Fruit fly (Drosophila melanogaster): ENCODE data around the gene Ugt36A1.

Gene Ugt36A1

dm6 chr2L:3628819-3629218 is 9.9 kb downstream of the Ugt36A1 start (continued):
- no peak for TF ChIP-seq CG2129 (GFP tag; IDR thresholded peaks at IDR 0.05; ENCODE audit: partially characterized antibody)
- TF ChIP-seq Max (GFP tag; optimal IDR thresholded peaks at IDR 0.05), result no peak
- TF ChIP-seq Ada2b (GFP tag; IDR thresholded peaks at IDR 0.05), result no peak
- TF ChIP-seq ato (GFP tag; IDR thresholded peaks at IDR 0.05; ENCODE audit: partially characterized antibody), result no peak
- TF ChIP-seq CG8944 (GFP tag; optimal IDR thresholded peaks at IDR 0.05), result peak; percentile 74
- TF ChIP-seq crp (GFP tag; optimal IDR thresholded peaks at IDR 0.05), result peak in 1 of 2 experiments; percentile 43
- TF ChIP-seq CG32532 (GFP tag; IDR thresholded peaks at IDR 0.05), result no peak
- no peak for TF ChIP-seq CG13287 (GFP tag; IDR thresholded peaks at IDR 0.05; ENCODE audit: partially characterized antibody)
- TF ChIP-seq CG32772 (GFP tag; IDR thresholded peaks at IDR 0.05), result no peak
- TF ChIP-seq nau (GFP tag; optimal IDR thresholded peaks at IDR 0.05), result peak; percentile 91
- peak; percentile 59 for TF ChIP-seq repo (GFP tag; optimal IDR thresholded peaks at IDR 0.05)
- peak; percentile 42 for TF ChIP-seq pb (GFP tag; optimal IDR thresholded peaks at IDR 0.05)
- peak; percentile 55; the same call in 1 of the 2 replicates for TF ChIP-seq seq (GFP tag; IDR thresholded peaks at IDR 0.05)
- no peak for TF ChIP-seq wor (GFP tag; IDR thresholded peaks at IDR 0.05)
- TF ChIP-seq NC2α (GFP tag; optimal IDR thresholded peaks at IDR 0.05), result no peak
- TF ChIP-seq row (GFP tag; IDR thresholded peaks at IDR 0.05), result peak; percentile 25; the same call in 1 of the 3 replicates
- TF ChIP-seq Hey (tag; optimal IDR thresholded peaks at IDR 0.05), result peak; percentile 84
- peak; percentile 40; the same call in 1 of the 3 replicates for TF ChIP-seq tgo (GFP tag; IDR thresholded peaks at IDR 0.05)
- TF ChIP-seq CG7839 (tag; optimal IDR thresholded peaks at IDR 0.05), result peak; percentile 30
- no peak for TF ChIP-seq CG31388 (GFP tag; optimal IDR thresholded peaks at IDR 0.05)
- peak; percentile 45 for TF ChIP-seq CG6689 (GFP tag; IDR thresholded peaks at IDR 0.05)
- TF ChIP-seq CG17186 (GFP tag; optimal IDR thresholded peaks at IDR 0.05), result peak; percentile 74
- peak; percentile 29; the same call in 1 of the 2 replicates for TF ChIP-seq bowl (GFP tag; IDR thresholded peaks at IDR 0.05)
- no peak for TF ChIP-seq emc (GFP tag; optimal IDR thresholded peaks at IDR 0.05)
- peak; percentile 80 for TF ChIP-seq maf-S (GFP tag; optimal IDR thresholded peaks at IDR 0.05)
- TF ChIP-seq ttk (GFP tag; IDR thresholded peaks at IDR 0.05), result no peak
- 0 out of 2 replicates have a peak, but pooled peaks have one; percentile 25 for TF ChIP-seq CG9932 (GFP tag; IDR thresholded peaks at IDR 0.05)
- no peak for TF ChIP-seq Scr (GFP tag; IDR thresholded peaks at IDR 0.05; ENCODE audit: partially characterized antibody)
- peak; percentile 72 for TF ChIP-seq CG31365 (tag; optimal IDR thresholded peaks at IDR 0.05)
- TF ChIP-seq CG17361 (GFP tag; IDR thresholded peaks at IDR 0.05), result peak; percentile 64; the same call in 1 of the 3 replicates
- peak; percentile 48 for TF ChIP-seq CG11398 (GFP tag; optimal IDR thresholded peaks at IDR 0.05)
- peak; percentile 56 for TF ChIP-seq CG18619 (GFP tag; optimal IDR thresholded peaks at IDR 0.05)
- no peak for TF ChIP-seq CG42726 (GFP tag; IDR thresholded peaks at IDR 0.05; ENCODE audit: partially characterized antibody)
- TF ChIP-seq mam (GFP tag; optimal IDR thresholded peaks at IDR 0.05), result peak; percentile 53
- TF ChIP-seq insv (GFP tag; optimal IDR thresholded peaks at IDR 0.05), result no peak
- TF ChIP-seq vfl (GFP tag; optimal IDR thresholded peaks at IDR 0.05), result peak; percentile 13
- no peak for TF ChIP-seq CG3995 (GFP tag; optimal IDR thresholded peaks at IDR 0.05)
- peak; percentile 78 for TF ChIP-seq CG6854 (GFP tag; optimal IDR thresholded peaks at IDR 0.05)
- TF ChIP-seq Side (GFP tag; optimal IDR thresholded peaks at IDR 0.05), result peak; percentile 81
- TF ChIP-seq mirr (GFP tag; optimal IDR thresholded peaks at IDR 0.05), result peak; percentile 97
- TF ChIP-seq CG8290 (GFP tag; optimal IDR thresholded peaks at IDR 0.05), result peak; percentile 95
- TF ChIP-seq CG8290 (tag; optimal IDR thresholded peaks at IDR 0.05), result peak in 1 of 2 experiments; percentile 36
- TF ChIP-seq Aef1 (GFP tag; IDR thresholded peaks at IDR 0.05), result no peak
- no peak for TF ChIP-seq CG8765 (GFP tag; IDR thresholded peaks at IDR 0.05)
- no peak for TF ChIP-seq Nf-YA (GFP tag; IDR thresholded peaks at IDR 0.05)
- no peak for TF ChIP-seq gcm2 (GFP tag; optimal IDR thresholded peaks at IDR 0.05)
- TF ChIP-seq vnd (GFP tag; IDR thresholded peaks at IDR 0.05; ENCODE audit: partially characterized antibody), result no peak
- TF ChIP-seq Dad (GFP tag; optimal IDR thresholded peaks at IDR 0.05), result peak; percentile 11
- TF ChIP-seq Asciz (GFP tag; optimal IDR thresholded peaks at IDR 0.05), result peak; percentile 91
- TF ChIP-seq Xrp1 (GFP tag; IDR thresholded peaks at IDR 0.05), result peak; percentile 93
- TF ChIP-seq Mes4 (GFP tag; optimal IDR thresholded peaks at IDR 0.05), result no peak
- no peak for TF ChIP-seq aop (GFP tag; IDR thresholded peaks at IDR 0.05)
